Fruit fly (Drosophila melanogaster) whole organism, pupa: ENCODE results near the gene Rpt6.

Source experiments
- CG10348 ChIP-seq: fragments of 200-800 bp; sonication (Bioruptor generic); IDR thresholded peaks from 2 replicates; pipeline ENCODE4 v1.3.6; 2022; ENCODE audit warnings: missing biosample characterization, missing genetic modification characterization
- CG32121 ChIP-seq: fragments of 200-800 bp; sonication (Bioruptor generic); IDR thresholded peaks from 2 replicates; pipeline ENCODE4 v1.3.6; 2022; ENCODE audit warnings: missing biosample characterization, missing genetic modification characterization
- Snoo ChIP-seq: fragments of 200-800 bp; sonication (Bioruptor generic); optimal IDR thresholded peaks from 3 replicates; lab custom pipeline; 2017; ENCODE audit warnings: missing biosample characterization, mild to moderate bottlenecking, missing genetic modification characterization, inconsistent platforms

DNA sequence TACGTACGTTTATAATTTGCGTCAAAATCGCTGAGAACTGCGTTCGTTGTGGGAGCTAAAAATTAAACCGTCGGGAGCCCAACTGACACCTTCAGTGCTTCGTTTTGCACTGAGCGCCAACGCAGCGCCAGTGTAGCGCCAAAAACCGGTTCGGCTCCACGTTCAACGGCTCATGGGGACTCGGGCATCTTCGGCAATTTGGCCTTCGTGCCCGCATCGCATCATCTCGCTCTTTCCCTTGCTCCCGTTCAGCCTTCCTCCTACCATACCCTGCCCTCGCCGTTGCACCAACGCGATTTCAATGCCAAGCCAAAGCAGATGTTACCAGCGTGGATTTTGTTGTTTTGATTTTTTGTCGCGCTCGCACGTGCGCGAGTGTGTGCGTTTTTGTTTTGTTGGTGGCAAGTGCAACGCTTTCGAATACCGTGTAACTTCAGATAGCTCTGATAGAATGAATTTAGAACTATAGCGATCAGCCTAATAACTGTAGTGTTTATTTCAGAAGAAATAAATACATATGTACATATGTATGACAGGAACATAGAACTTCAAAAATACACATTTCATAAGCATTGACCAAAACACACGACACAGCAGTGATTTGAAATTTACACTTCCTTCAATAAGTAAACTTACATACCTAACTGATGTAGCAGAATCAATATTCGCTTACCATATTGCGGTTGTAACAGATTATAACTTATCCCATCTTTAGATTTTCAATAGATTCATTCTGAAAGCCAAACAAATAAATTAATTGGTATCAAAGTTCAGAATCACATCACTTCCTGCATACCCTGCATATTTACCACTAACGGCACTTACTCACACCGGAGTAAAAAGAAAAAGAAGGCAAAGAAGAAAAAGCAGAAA, 34.6 kb upstream of the Rpt6 start, which contains the start of gene Mnr:
- TF ChIP-seq CG32121 (GFP tag; lab: Robert Waterston, UW) (peak; percentile 36; the same call in 1 of the 2 replicates), Snoo (tag; lab: Kevin White, UChicago) (no peak), CG10348 (GFP tag; lab: Robert Waterston, UW) (peak; percentile 79)
